Fruit fly (Drosophila melanogaster) whole organism, embryonic: ENCODE data around the gene CG13962.
A peak's percentile ranks its signal among the peaks of the same experiment; 100 is the strongest.

ENCODE experiments used
- Atf-2 ChIP-seq: fragments of 200-800 bp; sonication (Bioruptor generic); optimal IDR thresholded peaks from 2 replicates; lab custom pipeline; 2016; ENCODE audit warnings: missing biosample characterization, missing genetic modification characterization
- CG11696 ChIP-seq: fragments of 200-800 bp; sonication (Bioruptor generic); IDR thresholded peaks from 2 replicates; pipeline ENCODE4 v1.3.6; 2022; ENCODE audit warnings: missing biosample characterization, missing genetic modification characterization
- CG15601 ChIP-seq: fragments of 200-800 bp; sonication (Bioruptor generic); optimal IDR thresholded peaks from 3 replicates; lab custom pipeline; 2019; ENCODE audit warnings: missing biosample characterization, mild to moderate bottlenecking, missing genetic modification characterization, moderate library complexity
- CG16779 ChIP-seq: fragments of 200-800 bp; sonication (Bioruptor generic); IDR thresholded peaks from 2 replicates; pipeline ENCODE4 v1.3.6; 2022; ENCODE audit warnings: missing biosample characterization, missing genetic modification characterization
- CG16815 ChIP-seq: fragments of 200-800 bp; sonication (Bioruptor generic); optimal IDR thresholded peaks from 3 replicates; lab custom pipeline; 2017; ENCODE audit warnings: missing biosample characterization, mild to moderate bottlenecking, missing genetic modification characterization
- CG2199 ChIP-seq: fragments of 200-800 bp; sonication (Bioruptor generic); IDR thresholded peaks from 3 replicates; pipeline ENCODE4 v1.3.6; 2022; ENCODE audit warnings: missing biosample characterization, missing genetic modification characterization
- CG2678 ChIP-seq: fragments of 200-800 bp; sonication (Bioruptor generic); optimal IDR thresholded peaks from 3 replicates; lab custom pipeline; 2019; ENCODE audit warnings: missing biosample characterization, mild to moderate bottlenecking, missing genetic modification characterization, moderate library complexity
- CG2875 ChIP-seq: fragments of 200-800 bp; sonication (Bioruptor generic); optimal IDR thresholded peaks from 2 replicates; lab custom pipeline; 2017; ENCODE audit warnings: missing biosample characterization, mild to moderate bottlenecking, missing genetic modification characterization, missing genetic modification reagents
- CG2889 ChIP-seq: fragments of 200-800 bp; sonication (Bioruptor generic); IDR thresholded peaks from 3 replicates; pipeline ENCODE4 v1.3.6; 2022; ENCODE audit warnings: missing biosample characterization, missing genetic modification characterization
- CG3281 ChIP-seq: fragments of 200-800 bp; sonication (Bioruptor generic); optimal IDR thresholded peaks from 3 replicates; lab custom pipeline; 2017; ENCODE audit warnings: missing biosample characterization, mild to moderate bottlenecking, missing genetic modification characterization
- CG4707 ChIP-seq: fragments of 200-800 bp; sonication (Bioruptor generic); optimal IDR thresholded peaks from 2 replicates; lab custom pipeline; 2018; ENCODE audit warnings: missing biosample characterization, mild to moderate bottlenecking, missing genetic modification characterization, moderate library complexity
- CG4854 ChIP-seq: fragments of 200-800 bp; sonication (Bioruptor generic); optimal IDR thresholded peaks from 2 replicates; lab custom pipeline; 2016; ENCODE audit warnings: missing biosample characterization, missing genetic modification characterization, inconsistent platforms
- CG5180 ChIP-seq: fragments of 200-800 bp; sonication (Bioruptor generic); optimal IDR thresholded peaks from 3 replicates; lab custom pipeline; 2017; ENCODE audit warnings: missing biosample characterization, missing genetic modification characterization, mild to moderate bottlenecking, moderate library complexity, missing genetic modification reagents
- CG6683 ChIP-seq: fragments of 200-800 bp; sonication (Bioruptor generic); optimal IDR thresholded peaks from 2 replicates; lab custom pipeline; 2017; ENCODE audit warnings: missing biosample characterization, mild to moderate bottlenecking, missing genetic modification characterization, missing genetic modification reagents
- CG8478 ChIP-seq: fragments of >200 bp; optimal IDR thresholded peaks from 2 replicates; lab custom pipeline; 2018
- CG9727 ChIP-seq: fragments of 200-800 bp; sonication (Bioruptor generic); optimal IDR thresholded peaks from 3 replicates; lab custom pipeline; 2017; ENCODE audit warnings: missing biosample characterization, mild to moderate bottlenecking, missing genetic modification characterization
- D ChIP-seq, 2 experiments: fragments of 200-800 bp in 1 of 2; fragments of >200 bp in 1 of 2; sonication (Bioruptor generic) in 1 of 2; optimal IDR thresholded peaks; 2 replicates in 1 of 2; 3 replicates in 1 of 2; lab custom pipeline; 2017; ENCODE audit warnings: mild to moderate bottlenecking in 1 of 2, missing biosample characterization in 1 of 2, missing genetic modification characterization in 1 of 2, missing genetic modification reagents in 1 of 2
- Drgx ChIP-seq: fragments of 200-800 bp; sonication (Bioruptor generic); IDR thresholded peaks from 2 replicates; pipeline ENCODE4 v1.3.6; 2022; ENCODE audit warnings: missing biosample characterization, missing genetic modification characterization
- Gsc ChIP-seq: fragments of 200-800 bp; sonication (Bioruptor generic); IDR thresholded peaks from 2 replicates; pipeline ENCODE4 v1.3.6; 2022; ENCODE audit warnings: missing biosample characterization, missing genetic modification characterization
- HmgD ChIP-seq: fragments of 200-800 bp; sonication (Bioruptor generic); optimal IDR thresholded peaks from 3 replicates; lab custom pipeline; 2016; ENCODE audit warnings: missing biosample characterization, missing genetic modification characterization
- Hr78 ChIP-seq, 2 experiments: fragments of 200-800 bp in 1 of 2; fragments of >200 bp in 1 of 2; sonication (Bioruptor generic) in 1 of 2; optimal IDR thresholded peaks; 2 replicates each; lab custom pipeline; 2017 to 2019; ENCODE audit warnings: missing biosample characterization in 2 of 2, missing genetic modification characterization in 2 of 2, mild to moderate bottlenecking in 1 of 2, moderate library complexity in 1 of 2
- MBD-R2 ChIP-seq: fragments of 200-800 bp; sonication (Bioruptor generic); IDR thresholded peaks from 2 replicates; pipeline ENCODE4 v1.3.6; 2022; ENCODE audit warnings: missing biosample characterization, missing genetic modification characterization
- Mes4 ChIP-seq: fragments of 200-800 bp; sonication (Bioruptor generic); optimal IDR thresholded peaks from 2 replicates; lab custom pipeline; 2016; ENCODE audit warnings: missing biosample characterization, missing genetic modification characterization
- Mrtf ChIP-seq: fragments of 200-800 bp; sonication (Bioruptor generic); IDR thresholded peaks from 3 replicates; pipeline ENCODE4 v1.3.6; 2022; ENCODE audit warnings: missing biosample characterization, missing genetic modification characterization
- Ptx1 ChIP-seq: fragments of 200-800 bp; sonication (Bioruptor generic); IDR thresholded peaks from 2 replicates; pipeline ENCODE4 v1.3.6; 2022; ENCODE audit warnings: missing biosample characterization, missing genetic modification characterization
- Scr ChIP-seq: fragments of 200-800 bp; sonication (Bioruptor generic); IDR thresholded peaks from 2 replicates; pipeline ENCODE4 v1.3.6; 2022; ENCODE audit warnings: missing biosample characterization, missing genetic modification characterization; ENCODE audit not compliant: partially characterized antibody
- YL-1 ChIP-seq: fragments of 200-800 bp; sonication (Bioruptor generic); optimal IDR thresholded peaks from 3 replicates; lab custom pipeline; 2017; ENCODE audit warnings: missing biosample characterization, mild to moderate bottlenecking, missing genetic modification characterization
- ab ChIP-seq: fragments of 200-800 bp; sonication (Bioruptor generic); optimal IDR thresholded peaks from 2 replicates; lab custom pipeline; 2016; ENCODE audit warnings: missing biosample characterization, missing genetic modification characterization
- aop ChIP-seq: fragments of 200-800 bp; sonication (Bioruptor generic); IDR thresholded peaks from 2 replicates; pipeline ENCODE4 v1.3.6; 2022; ENCODE audit warnings: missing biosample characterization, missing genetic modification characterization
- bab2 ChIP-seq: fragments of 200-800 bp; sonication (Bioruptor generic); optimal IDR thresholded peaks from 2 replicates; lab custom pipeline; 2016; ENCODE audit warnings: missing biosample characterization, missing genetic modification characterization
- bcd ChIP-seq: fragments of 200-800 bp; sonication (Bioruptor generic); optimal IDR thresholded peaks from 2 replicates; lab custom pipeline; 2017; ENCODE audit warnings: missing biosample characterization, mild to moderate bottlenecking, missing genetic modification characterization
- cas ChIP-seq: fragments of 200-800 bp; sonication (Bioruptor generic); IDR thresholded peaks from 2 replicates; pipeline ENCODE4 v1.3.6; 2022; ENCODE audit warnings: missing biosample characterization, missing genetic modification characterization
- dan ChIP-seq: fragments of 200-800 bp; sonication (Bioruptor generic); IDR thresholded peaks from 2 replicates; pipeline ENCODE4 v1.3.6; 2022; ENCODE audit warnings: missing biosample characterization, missing genetic modification characterization
- emc ChIP-seq: fragments of 200-800 bp; sonication (Bioruptor generic); optimal IDR thresholded peaks from 2 replicates; lab custom pipeline; 2016; ENCODE audit warnings: missing biosample characterization, missing genetic modification characterization
- ems ChIP-seq: fragments of 200-800 bp; sonication (Bioruptor generic); optimal IDR thresholded peaks from 3 replicates; lab custom pipeline; 2016; ENCODE audit warnings: missing biosample characterization, missing genetic modification characterization
- en ChIP-seq: fragments of 200-800 bp; sonication (Bioruptor generic); optimal IDR thresholded peaks from 2 replicates; lab custom pipeline; 2016; ENCODE audit warnings: missing biosample characterization, missing genetic modification characterization
- eyg ChIP-seq: fragments of 200-800 bp; sonication (Bioruptor generic); optimal IDR thresholded peaks from 3 replicates; lab custom pipeline; 2016; ENCODE audit warnings: missing biosample characterization, missing genetic modification characterization
- grau ChIP-seq: fragments of 200-800 bp; optimal IDR thresholded peaks from 3 replicates; lab custom pipeline; 2019; ENCODE audit warnings: missing biosample characterization, mild to moderate bottlenecking, missing genetic modification characterization, moderate library complexity
- gsb-n ChIP-seq: fragments of 200-800 bp; sonication (Bioruptor generic); optimal IDR thresholded peaks from 3 replicates; lab custom pipeline; 2018; ENCODE audit warnings: missing biosample characterization, mild to moderate bottlenecking, missing genetic modification characterization
- ken ChIP-seq: fragments of 200-800 bp; sonication (Bioruptor generic); IDR thresholded peaks from 3 replicates; pipeline ENCODE4 v1.3.6; 2022; ENCODE audit warnings: missing biosample characterization, missing genetic modification characterization
- lab ChIP-seq: fragments of 200-800 bp; sonication (Bioruptor generic); optimal IDR thresholded peaks from 3 replicates; lab custom pipeline; 2017; ENCODE audit warnings: missing biosample characterization, missing genetic modification characterization, mild to moderate bottlenecking, moderate library complexity, missing genetic modification reagents
- oc ChIP-seq: fragments of 200-800 bp; sonication (Bioruptor generic); optimal IDR thresholded peaks from 2 replicates; lab custom pipeline; 2018; ENCODE audit warnings: missing biosample characterization, mild to moderate bottlenecking, missing genetic modification characterization, moderate library complexity
- repo ChIP-seq: fragments of 200-800 bp; sonication (Bioruptor generic); optimal IDR thresholded peaks from 2 replicates; lab custom pipeline; 2016; ENCODE audit warnings: missing biosample characterization, missing genetic modification characterization
- sqz ChIP-seq: fragments of 200-800 bp; sonication (Bioruptor generic); optimal IDR thresholded peaks from 3 replicates; lab custom pipeline; 2018; ENCODE audit warnings: missing biosample characterization, mild to moderate bottlenecking, missing genetic modification characterization
- stc ChIP-seq: fragments of 200-800 bp; sonication (Bioruptor generic); IDR thresholded peaks from 2 replicates; pipeline ENCODE4 v1.3.6; 2022; ENCODE audit warnings: missing biosample characterization, missing genetic modification characterization
- sug ChIP-seq: fragments of 200-800 bp; optimal IDR thresholded peaks from 2 replicates; lab custom pipeline; 2019; ENCODE audit warnings: missing biosample characterization, mild to moderate bottlenecking, missing genetic modification characterization, moderate library complexity
- tin ChIP-seq: fragments of 200-800 bp; sonication (Bioruptor generic); optimal IDR thresholded peaks from 3 replicates; lab custom pipeline; 2016; ENCODE audit warnings: missing biosample characterization, missing genetic modification characterization
- zen2 ChIP-seq: fragments of 200-800 bp; sonication (Bioruptor generic); IDR thresholded peaks from 3 replicates; pipeline ENCODE4 v1.3.6; 2022; ENCODE audit warnings: missing biosample characterization, missing genetic modification characterization; ENCODE audit not compliant: partially characterized antibody
- zfh1 ChIP-seq: fragments of 200-800 bp; sonication (Bioruptor generic); IDR thresholded peaks from 3 replicates; pipeline ENCODE4 v1.3.6; 2022; ENCODE audit warnings: missing biosample characterization, missing genetic modification characterization

CG13962 gene

DNA sequence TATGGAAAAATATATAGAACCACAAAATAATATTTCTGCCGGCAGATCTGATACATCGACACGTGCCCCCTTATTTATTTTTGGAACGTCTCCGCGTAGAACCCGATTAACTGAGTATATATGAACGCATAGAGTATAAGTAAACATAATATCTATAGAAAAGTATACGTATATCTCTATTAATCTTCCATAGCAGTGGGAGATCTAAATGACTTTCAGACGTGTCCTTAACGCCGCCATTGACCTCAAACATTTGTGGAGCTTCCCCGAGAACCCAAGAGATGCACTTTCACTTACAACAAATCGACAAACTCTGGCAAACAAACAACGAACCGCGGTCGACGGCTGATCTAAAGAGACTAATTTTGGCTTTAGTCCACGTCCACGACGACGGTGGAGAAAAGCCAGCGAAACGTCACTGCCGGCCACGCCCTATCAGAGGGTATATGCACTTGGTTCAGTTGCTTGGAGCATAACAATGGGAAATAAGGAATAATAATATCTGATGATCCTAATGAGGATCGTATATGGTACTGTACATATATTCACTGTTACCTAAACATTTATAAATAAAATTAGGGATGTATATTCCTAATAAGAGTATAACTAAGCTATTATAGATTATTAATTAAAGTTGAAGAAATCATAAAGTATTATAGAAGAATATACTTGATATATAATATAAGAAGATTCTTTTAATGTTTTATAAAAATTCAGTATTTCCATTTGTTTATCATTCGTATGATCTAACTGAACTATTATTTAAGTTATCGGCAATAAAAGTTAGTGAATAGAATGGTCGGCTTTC, 50.4 kb downstream of the CG13962 start, which contains the start of gene fbp (continued):
- 0 out of 3 replicates have a peak, but pooled peaks have one; percentile 14 for TF ChIP-seq ken (GFP tag; lab: Robert Waterston, UW)
- no peak for TF ChIP-seq CG2875 (GFP tag; lab: Kevin White, UChicago)
- peak; percentile 36 for TF ChIP-seq CG15601
- no peak for TF ChIP-seq Scr (GFP tag; lab: Robert Waterston, UW)
- TF ChIP-seq tin = peak; percentile 58
- TF ChIP-seq CG4707 (GFP tag; lab: Kevin White, UChicago) = no peak
- TF ChIP-seq CG9727 (GFP tag; lab: Kevin White, UChicago) = peak; percentile 80
- peak; percentile 41 for TF ChIP-seq gsb-n (tag; lab: Kevin White, UChicago)
- no peak for TF ChIP-seq repo (GFP tag; lab: Kevin White, UChicago)
- no peak for TF ChIP-seq emc (GFP tag; lab: Kevin White, UChicago)
- peak; percentile 55; the same call in 1 of the 3 replicates for TF ChIP-seq zfh1
- TF ChIP-seq ab (GFP tag; lab: Kevin White, UChicago) = no peak
- no peak for TF ChIP-seq cas
- TF ChIP-seq eyg = no peak
- TF ChIP-seq CG2889 (GFP tag; lab: Robert Waterston, UW) = 0 out of 3 replicates have a peak, but pooled peaks have one; percentile 52
- no peak for TF ChIP-seq stc (GFP tag; lab: Robert Waterston, UW)
- TF ChIP-seq lab (GFP tag; lab: Kevin White, UChicago) = peak; percentile 45
- TF ChIP-seq zen2 = no peak
- TF ChIP-seq CG6683 (GFP tag; lab: Kevin White, UChicago) = peak; percentile 10
- no peak for TF ChIP-seq D (optimal IDR thresholded peaks at IDR 0.05; lab: Kevin White, UChicago)
- TF ChIP-seq D (GFP tag; optimal IDR thresholded peaks at IDR 0.05; lab: Kevin White, UChicago) = peak; percentile 58
- peak; percentile 78 for TF ChIP-seq grau
- TF ChIP-seq Mes4 (GFP tag; lab: Kevin White, UChicago) = no peak
- TF ChIP-seq Gsc = no peak
- peak; percentile 44 for TF ChIP-seq sug
- TF ChIP-seq ems = peak; percentile 36
- peak in 1 of 2 experiments; percentile 18 for TF ChIP-seq Hr78 (GFP tag; optimal IDR thresholded peaks at IDR 0.05; lab: Kevin White, UChicago)
- TF ChIP-seq CG16815 (GFP tag; lab: Kevin White, UChicago) = peak; percentile 68
- TF ChIP-seq MBD-R2 (GFP tag; lab: Robert Waterston, UW) = no peak; the same call in 1 of the 2 replicates
- 0 out of 3 replicates have a peak, but pooled peaks have one; percentile 19 for TF ChIP-seq CG2199 (GFP tag; lab: Robert Waterston, UW)
- TF ChIP-seq CG8478 (lab: Kevin White, UChicago) = no peak
- no peak for TF ChIP-seq CG11696 (GFP tag; lab: Robert Waterston, UW)
- TF ChIP-seq bcd (GFP tag; lab: Kevin White, UChicago) = peak; percentile 76
- TF ChIP-seq bab2 = no peak
- no peak for TF ChIP-seq en (GFP tag; lab: Kevin White, UChicago)
- TF ChIP-seq aop (GFP tag; lab: Robert Waterston, UW) = no peak
- TF ChIP-seq Mrtf (GFP tag; lab: Robert Waterston, UW) = peak; percentile 28; the same call in 1 of the 3 replicates
- peak; percentile 55 for TF ChIP-seq Ptx1 (GFP tag; lab: Robert Waterston, UW)
- no peak for TF ChIP-seq YL-1 (GFP tag; lab: Kevin White, UChicago)
- TF ChIP-seq sqz (GFP tag; lab: Kevin White, UChicago) = peak; percentile 3
- TF ChIP-seq CG3281 (GFP tag; lab: Kevin White, UChicago) = peak; percentile 73
- peak; percentile 86 for TF ChIP-seq CG2678 (tag; lab: Kevin White, UChicago)
- no peak for TF ChIP-seq Atf-2 (GFP tag; lab: Kevin White, UChicago)
- no peak for TF ChIP-seq Drgx (GFP tag; lab: Robert Waterston, UW)
- TF ChIP-seq CG16779 = peak; percentile 56; the same call in 1 of the 2 replicates
- no peak for TF ChIP-seq HmgD (GFP tag; lab: Kevin White, UChicago)
- no peak for TF ChIP-seq CG4854 (GFP tag; lab: Kevin White, UChicago)
- TF ChIP-seq dan (GFP tag; lab: Robert Waterston, UW) = no peak
- no peak for TF ChIP-seq CG5180 (GFP tag; lab: Kevin White, UChicago)
- TF ChIP-seq oc (tag; lab: Kevin White, UChicago) = no peak
